Worm (Caenorhabditis elegans): ENCODE measurements around the gene F11C1.1.

F11C1.1 gene

ce11 chrX:12942296-12942695, 48.1 kb downstream of the F11C1.1 start:
- TF ChIP-seq die-1 (tag; optimal IDR thresholded peaks at IDR 0.05) = peak; percentile 68
- peak; percentile 70 for TF ChIP-seq B0261.1 (tag; optimal IDR thresholded peaks at IDR 0.05)
- no peak for TF ChIP-seq nhr-120 (GFP tag; IDR thresholded peaks at IDR 0.05)
- peak; percentile 37; the same call in 1 of the 2 replicates for TF ChIP-seq cebp-1 (GFP tag; IDR thresholded peaks at IDR 0.05)
- TF ChIP-seq cebp-1 (tag; optimal IDR thresholded peaks at IDR 0.05) = no peak
- no peak for TF ChIP-seq Y53F4B.3 (GFP tag; IDR thresholded peaks at IDR 0.05)
- TF ChIP-seq pbrm-1 (GFP tag; IDR thresholded peaks at IDR 0.05) = peak; percentile 68
- TF ChIP-seq cebp-2 (GFP tag; IDR thresholded peaks at IDR 0.05) = no peak
- TF ChIP-seq repo-1 (tag; optimal IDR thresholded peaks at IDR 0.05) = no peak
- TF ChIP-seq unc-62 (GFP tag; optimal IDR thresholded peaks at IDR 0.05) = no peak
- TF ChIP-seq tbp1 (GFP tag; optimal IDR thresholded peaks at IDR 0.05) = peak; percentile 90
- peak; percentile 43 for TF ChIP-seq snpc-4 (GFP tag; optimal IDR thresholded peaks at IDR 0.05)
- TF ChIP-seq snpc-4 (tag; optimal IDR thresholded peaks at IDR 0.05) = no peak
- peak; percentile 34; the same call in 1 of the 2 replicates for TF ChIP-seq D2030.7 (GFP tag; IDR thresholded peaks at IDR 0.05)
- TF ChIP-seq ZK185.1 (tag; optimal IDR thresholded peaks at IDR 0.05; ENCODE audit: poor library complexity, severe bottlenecking) = peak; percentile 74
- TF ChIP-seq T07F8.4 (tag; optimal IDR thresholded peaks at IDR 0.05) = peak; percentile 16
- TF ChIP-seq dpl-1 (GFP tag; optimal IDR thresholded peaks at IDR 0.05) = no peak
- peak; percentile 21 for TF ChIP-seq F49E8.2 (tag; optimal IDR thresholded peaks at IDR 0.05; ENCODE audit: insufficient read depth)
- no peak for TF ChIP-seq zim-3 (tag; optimal IDR thresholded peaks at IDR 0.05)
- TF ChIP-seq Y67H2A.10 (GFP tag; conservative IDR thresholded peaks at IDR 0.05) = no peak
- no peak for TF ChIP-seq ztf-22 (GFP tag; optimal IDR thresholded peaks at IDR 0.05)
- peak; percentile 73; the same call in 1 of the 2 replicates for TF ChIP-seq ztf-25 (GFP tag; IDR thresholded peaks at IDR 0.05)
- peak; percentile 64 for TF ChIP-seq snpc-3.4 (tag; optimal IDR thresholded peaks at IDR 0.05)
- TF ChIP-seq hlh-12 (tag; optimal IDR thresholded peaks at IDR 0.05) = no peak
- TF ChIP-seq lin-26 (GFP tag; IDR thresholded peaks at IDR 0.05) = peak; percentile 70
- TF ChIP-seq ceh-40 (GFP tag; IDR thresholded peaks at IDR 0.05) = no peak
- peak; percentile 37; the same call in 1 of the 2 replicates for TF ChIP-seq egrh-3 (GFP tag; IDR thresholded peaks at IDR 0.05)
- peak; percentile 16 for TF ChIP-seq mes-4 (tag; optimal IDR thresholded peaks at IDR 0.05)
- TF ChIP-seq rpc-1 (optimal IDR thresholded peaks at IDR 0.05) = peak; percentile 75
- peak; percentile 85 for TF ChIP-seq rpc-1 (tag; optimal IDR thresholded peaks at IDR 0.05)
- TF ChIP-seq him-1 (tag; optimal IDR thresholded peaks at IDR 0.05) = peak; percentile 66
- TF ChIP-seq snpc-1.3 (tag; optimal IDR thresholded peaks at IDR 0.05; ENCODE audit: insufficient read depth) = peak; percentile 66
- TF ChIP-seq rec-8 (tag; optimal IDR thresholded peaks at IDR 0.05) = no peak

DNA sequence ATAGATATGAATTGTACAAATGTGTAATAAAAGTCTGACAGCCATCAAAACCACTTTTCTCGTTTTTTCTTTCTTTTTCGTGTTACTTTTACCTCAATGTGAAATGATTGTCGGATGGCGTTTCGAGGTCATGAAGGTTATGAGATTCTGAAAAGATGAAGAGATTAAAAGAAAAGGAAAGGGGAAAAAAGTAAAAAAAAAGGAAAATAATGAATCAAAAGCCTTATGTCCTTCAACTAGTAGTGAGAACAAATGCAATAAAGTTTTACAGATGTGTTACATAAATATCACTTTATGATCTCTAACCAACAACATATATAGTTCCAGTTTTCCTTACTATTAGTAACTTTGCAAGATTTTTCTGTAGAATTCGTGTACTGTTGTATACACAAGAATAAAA, 49.6 kb downstream of the F11C1.1 start, which contains the start of gene gmap-3:
Gene gmap-3 (minus strand): TSS at position 148 of the 400 bp plus-strand sequence.
- TF ChIP-seq ekl-4 (GFP tag; IDR thresholded peaks at IDR 0.05) (no peak), pha-4 (tag; optimal IDR thresholded peaks at IDR 0.05) (no peak), Y95B8A.8 (GFP tag; IDR thresholded peaks at IDR 0.05) (no peak), ccch-3 (GFP tag; optimal IDR thresholded peaks at IDR 0.05) (no peak), F10E7.11 (tag; optimal IDR thresholded peaks at IDR 0.05) (no peak), F39B2.1 (GFP tag; IDR thresholded peaks at IDR 0.05) (no peak), ztf-3 (GFP tag; optimal IDR thresholded peaks at IDR 0.05) (no peak), hmg-1.2 (GFP tag; IDR thresholded peaks at IDR 0.05) (no peak), T26A5.8 (tag; optimal IDR thresholded peaks at IDR 0.05) (no peak), F23B12.7 (tag; optimal IDR thresholded peaks at IDR 0.05; ENCODE audit: insufficient read depth) (no peak), hlh-26 (GFP tag; conservative IDR thresholded peaks at IDR 0.05) (no peak), hlh-12 (tag; optimal IDR thresholded peaks at IDR 0.05) (no peak), ets-4 (GFP tag; optimal IDR thresholded peaks at IDR 0.05) (no peak), gei-17 (GFP tag; optimal IDR thresholded peaks at IDR 0.05) (no peak), lsl-1 (GFP tag; optimal IDR thresholded peaks at IDR 0.05) (no peak), ztf-18 (tag; optimal IDR thresholded peaks at IDR 0.05) (no peak), ceh-100 (GFP tag; IDR thresholded peaks at IDR 0.05) (no peak), nhr-27 (tag; optimal IDR thresholded peaks at IDR 0.05) (no peak)

Measured in whole organism, young adult.